Worm (Caenorhabditis elegans) whole organism, L3 larva: ENCODE results near the gene sqst-4.

Experiments used
- ceh-82 ChIP-seq: fragments of 150-350 bp; optimal IDR thresholded peaks from 2 replicates; lab custom pipeline; 2014; ENCODE audit warnings: missing biosample characterization, missing genetic modification characterization
- ceh-9 ChIP-seq: sonication (generic microtip); optimal IDR thresholded peaks from 2 replicates; lab custom pipeline; 2018; ENCODE audit warnings: missing biosample characterization, missing genetic modification characterization
- egl-27 ChIP-seq: sonication (generic microtip); optimal IDR thresholded peaks from 4 replicates; lab custom pipeline; 2017; ENCODE audit warnings: missing biosample characterization, missing genetic modification reagents, missing genetic modification characterization
- egl-5 ChIP-seq: fragments of 150-350 bp; optimal IDR thresholded peaks from 2 replicates; lab custom pipeline; 2017; ENCODE audit warnings: missing biosample characterization, missing genetic modification reagents, missing genetic modification characterization, inconsistent platforms
- elt-2 ChIP-seq: sonication (generic microtip); optimal IDR thresholded peaks from 2 replicates; lab custom pipeline; 2016; ENCODE audit warnings: missing genetic modification reagents, mild to moderate bottlenecking, missing genetic modification characterization, missing compliant biosample characterization
- mdl-1 ChIP-seq: fragments of 150-350 bp; optimal IDR thresholded peaks from 2 replicates; lab custom pipeline; 2014; ENCODE audit warnings: missing biosample characterization, missing genetic modification characterization
- nhr-11 ChIP-seq: fragments of 150-350 bp; optimal IDR thresholded peaks from 2 replicates; lab custom pipeline; 2014; ENCODE audit warnings: missing biosample characterization, missing genetic modification characterization
- nhr-237 ChIP-seq: fragments of 150-350 bp; optimal IDR thresholded peaks from 2 replicates; lab custom pipeline; 2014; ENCODE audit warnings: missing biosample characterization, missing genetic modification characterization
- nhr-76 ChIP-seq: fragments of 150-350 bp; sonication (generic microtip); optimal IDR thresholded peaks from 5 replicates; lab custom pipeline; 2014; ENCODE audit warnings: missing biosample characterization, missing genetic modification characterization
- tbx-2 ChIP-seq: sonication (generic microtip); optimal IDR thresholded peaks from 2 replicates; lab custom pipeline; 2016; ENCODE audit warnings: mild to moderate bottlenecking, missing genetic modification characterization, missing compliant biosample characterization
- zag-1 ChIP-seq: fragments of 150-350 bp; optimal IDR thresholded peaks from 2 replicates; lab custom pipeline; 2014; ENCODE audit warnings: missing biosample characterization, missing genetic modification characterization

- TF ChIP-seq egl-5 (tag; lab: Kevin White, UChicago), result no peak
- no peak for TF ChIP-seq mdl-1 (tag; lab: Kevin White, UChicago)
- no peak for TF ChIP-seq ceh-9 (tag; lab: Kevin White, UChicago)
- TF ChIP-seq tbx-2 (tag; lab: Kevin White, UChicago), result no peak
- TF ChIP-seq nhr-76 (tag; lab: Kevin White, UChicago), result no peak
- TF ChIP-seq nhr-237 (tag; lab: Kevin White, UChicago), result no peak
- TF ChIP-seq ceh-82 (tag; lab: Kevin White, UChicago), result no peak
- TF ChIP-seq nhr-11, result no peak
- TF ChIP-seq egl-27 (tag; lab: Kevin White, UChicago), result no peak
- no peak for TF ChIP-seq zag-1 (tag; lab: Kevin White, UChicago)
- TF ChIP-seq elt-2 (tag; lab: Kevin White, UChicago), result no peak
Measured at ce11 chrV:16536701-16537100, 48.4 kb downstream of the sqst-4 start, which contains the start of gene Y32B12B.1.
